Worm (Caenorhabditis elegans): Measurements from ENCODE around the gene acp-5.

ce11 chrX:5820880-5821279 is 8.4 kb upstream of the acp-5 start:
- TF ChIP-seq unc-39 (tag; optimal IDR thresholded peaks at IDR 0.05) (no peak), lsy-2 (tag; optimal IDR thresholded peaks at IDR 0.05) (no peak), unc-62 (GFP tag; optimal IDR thresholded peaks at IDR 0.05) (no peak), skn-1 (tag; optimal IDR thresholded peaks at IDR 0.05) (no peak), ztf-4 (tag; optimal IDR thresholded peaks at IDR 0.05) (no peak), ama-1 (optimal IDR thresholded peaks at IDR 0.05) (no peak), lin-13 (GFP tag; optimal IDR thresholded peaks at IDR 0.05) (no peak), nhr-129 (tag; optimal IDR thresholded peaks at IDR 0.05) (no peak), egl-27 (tag; optimal IDR thresholded peaks at IDR 0.05) (no peak), blmp-1 (tag; optimal IDR thresholded peaks at IDR 0.05; ENCODE audit: insufficient read depth) (peak; percentile 21), fos-1 (tag; optimal IDR thresholded peaks at IDR 0.05) (no peak)

Measured in whole organism, L2 larva.